Worm (Caenorhabditis elegans) whole organism, L2 larva: Measurements from ENCODE around the gene F21C10.18.

Experiments
- F13H6.1 ChIP-seq: sonication (generic microtip); optimal IDR thresholded peaks from 2 replicates; lab custom pipeline; 2016; ENCODE audit warnings: missing genetic modification characterization, missing compliant biosample characterization
- R02D3.7 ChIP-seq: fragments of 150-350 bp; optimal IDR thresholded peaks from 2 replicates; lab custom pipeline; 2014; ENCODE audit warnings: missing biosample characterization, missing genetic modification characterization
- Y55F3AM.14 ChIP-seq: fragments of 200-800 bp; sonication (Bioruptor generic); optimal IDR thresholded peaks from 2 replicates; lab custom pipeline; 2018; ENCODE audit warnings: mild to moderate bottlenecking, missing genetic modification characterization, missing compliant biosample characterization
- ZK546.5 ChIP-seq: sonication (generic microtip); optimal IDR thresholded peaks from 2 replicates; lab custom pipeline; 2017; ENCODE audit warnings: missing biosample characterization, missing genetic modification characterization
- aly-2 ChIP-seq: fragments of 150-350 bp; optimal IDR thresholded peaks from 2 replicates; lab custom pipeline; 2014; ENCODE audit warnings: missing biosample characterization, missing genetic modification characterization
- ama-1 ChIP-seq: fragments of 150-350 bp; optimal IDR thresholded peaks from 2 replicates; lab custom pipeline; 2018; ENCODE audit warnings: inconsistent platforms
- blmp-1 ChIP-seq: sonication (generic microtip); optimal IDR thresholded peaks from 2 replicates; lab custom pipeline; 2017; ENCODE audit warnings: missing genetic modification characterization, mild to moderate bottlenecking, missing compliant biosample characterization, antibody characterized with exemption, moderate library complexity; ENCODE audit not compliant: insufficient read depth
- ceh-16 ChIP-seq: fragments of 150-350 bp; optimal IDR thresholded peaks from 2 replicates; lab custom pipeline; 2014; ENCODE audit warnings: missing biosample characterization, missing genetic modification characterization
- ceh-82 ChIP-seq: fragments of 150-350 bp; optimal IDR thresholded peaks from 2 replicates; lab custom pipeline; 2014; ENCODE audit warnings: missing biosample characterization, missing genetic modification characterization
- crh-2 ChIP-seq: sonication (generic microtip); optimal IDR thresholded peaks from 2 replicates; lab custom pipeline; 2017; ENCODE audit warnings: missing biosample characterization, missing genetic modification characterization
- dmd-4 ChIP-seq: sonication (generic microtip); optimal IDR thresholded peaks from 2 replicates; lab custom pipeline; 2017; ENCODE audit warnings: missing biosample characterization, missing genetic modification characterization
- elt-1 ChIP-seq: fragments of 150-350 bp; optimal IDR thresholded peaks from 2 replicates; lab custom pipeline; 2014; ENCODE audit warnings: missing biosample characterization, missing genetic modification characterization
- elt-3 ChIP-seq: sonication (generic microtip); optimal IDR thresholded peaks from 2 replicates; lab custom pipeline; 2017; ENCODE audit warnings: missing biosample characterization, missing genetic modification characterization
- fos-1 ChIP-seq: fragments of 150-350 bp; optimal IDR thresholded peaks from 2 replicates; lab custom pipeline; 2014; ENCODE audit warnings: missing biosample characterization, missing genetic modification characterization
- gmeb-1 ChIP-seq: fragments of 150-350 bp; optimal IDR thresholded peaks from 2 replicates; lab custom pipeline; 2014; ENCODE audit warnings: missing biosample characterization, missing genetic modification characterization
- lin-11 ChIP-seq: fragments of 150-350 bp; sonication (generic microtip); optimal IDR thresholded peaks from 2 replicates; lab custom pipeline; 2014; ENCODE audit warnings: missing biosample characterization, missing genetic modification characterization, inconsistent platforms, mixed read lengths
- lin-13 ChIP-seq: fragments of 150-350 bp; optimal IDR thresholded peaks from 2 replicates; lab custom pipeline; 2014; ENCODE audit warnings: missing biosample characterization, missing genetic modification reagents, missing genetic modification characterization
- lin-39 ChIP-seq: fragments of 150-350 bp; optimal IDR thresholded peaks from 2 replicates; lab custom pipeline; 2014; ENCODE audit warnings: missing biosample characterization, missing genetic modification reagents, missing genetic modification characterization
- lsy-2 ChIP-seq, 2 experiments: fragments of 150-350 bp in 1 of 2; sonication (generic microtip) in 1 of 2; optimal IDR thresholded peaks; 2 replicates each; lab custom pipeline; 2014 to 2017; ENCODE audit warnings: missing biosample characterization in 2 of 2, missing genetic modification characterization in 2 of 2
- mab-5 ChIP-seq: fragments of 150-350 bp; optimal IDR thresholded peaks from 2 replicates; lab custom pipeline; 2014; ENCODE audit warnings: missing biosample characterization, missing genetic modification characterization
- mbf-1 ChIP-seq: sonication (generic microtip); optimal IDR thresholded peaks from 2 replicates; lab custom pipeline; 2017; ENCODE audit warnings: missing biosample characterization, missing genetic modification characterization
- mdl-1 ChIP-seq, 2 experiments: fragments of 150-350 bp in 1 of 2; sonication (generic microtip) in 1 of 2; optimal IDR thresholded peaks; 2 replicates each; lab custom pipeline; 2017; ENCODE audit warnings: missing biosample characterization in 2 of 2, missing genetic modification characterization in 2 of 2
- nhr-10 ChIP-seq: sonication (generic microtip); optimal IDR thresholded peaks from 2 replicates; lab custom pipeline; 2017; ENCODE audit warnings: missing biosample characterization, missing genetic modification characterization
- nhr-12 ChIP-seq: fragments of 150-350 bp; optimal IDR thresholded peaks from 2 replicates; lab custom pipeline; 2014; ENCODE audit warnings: missing biosample characterization, missing genetic modification characterization
- nhr-129 ChIP-seq: fragments of 150-350 bp; optimal IDR thresholded peaks from 2 replicates; lab custom pipeline; 2014; ENCODE audit warnings: missing biosample characterization, missing genetic modification characterization
- nhr-21 ChIP-seq: fragments of 150-350 bp; optimal IDR thresholded peaks from 2 replicates; lab custom pipeline; 2014; ENCODE audit warnings: missing biosample characterization, missing genetic modification characterization
- nhr-23 ChIP-seq: fragments of 150-350 bp; optimal IDR thresholded peaks from 2 replicates; lab custom pipeline; 2014; ENCODE audit warnings: missing biosample characterization, missing genetic modification reagents, missing genetic modification characterization
- nhr-237 ChIP-seq: fragments of 150-350 bp; optimal IDR thresholded peaks from 2 replicates; lab custom pipeline; 2014; ENCODE audit warnings: missing biosample characterization, missing genetic modification characterization
- nhr-25 ChIP-seq: fragments of 150-350 bp; sonication (generic microtip); optimal IDR thresholded peaks from 3 replicates; lab custom pipeline; 2014; ENCODE audit warnings: missing biosample characterization, missing genetic modification characterization
- nhr-6 ChIP-seq: fragments of 150-350 bp; optimal IDR thresholded peaks from 2 replicates; lab custom pipeline; 2014; ENCODE audit warnings: missing biosample characterization, missing genetic modification characterization
- nhr-77 ChIP-seq: fragments of 150-350 bp; optimal IDR thresholded peaks from 2 replicates; lab custom pipeline; 2014; ENCODE audit warnings: missing biosample characterization, missing genetic modification characterization
- sem-4 ChIP-seq: fragments of 150-350 bp; optimal IDR thresholded peaks from 2 replicates; lab custom pipeline; 2014; ENCODE audit warnings: missing biosample characterization, missing genetic modification reagents, missing genetic modification characterization
- skn-1 ChIP-seq: sonication (generic microtip); optimal IDR thresholded peaks from 2 replicates; lab custom pipeline; 2017; ENCODE audit warnings: missing biosample characterization, missing genetic modification characterization
- sma-3 ChIP-seq: sonication (generic microtip); optimal IDR thresholded peaks from 2 replicates; lab custom pipeline; 2016; ENCODE audit warnings: missing genetic modification reagents, missing genetic modification characterization, missing compliant biosample characterization
- sma-9 ChIP-seq, 2 experiments: fragments of 150-350 bp in 1 of 2; sonication (generic microtip) in 1 of 2; optimal IDR thresholded peaks; 2 replicates each; lab custom pipeline; 2014 to 2016; ENCODE audit warnings: missing genetic modification characterization in 2 of 2, mild to moderate bottlenecking in 1 of 2, missing biosample characterization in 1 of 2, missing compliant biosample characterization in 1 of 2, missing genetic modification reagents in 1 of 2, moderate library complexity in 1 of 2
- snpc-4 ChIP-seq: fragments of 150-350 bp; optimal IDR thresholded peaks from 2 replicates; lab custom pipeline; 2014; ENCODE audit warnings: missing biosample characterization, missing genetic modification characterization
- unc-39 ChIP-seq: fragments of 150-350 bp; optimal IDR thresholded peaks from 2 replicates; lab custom pipeline; 2014; ENCODE audit warnings: missing biosample characterization, missing genetic modification characterization
- unc-55 ChIP-seq: fragments of 150-350 bp; sonication (generic microtip); optimal IDR thresholded peaks from 3 replicates; lab custom pipeline; 2014; ENCODE audit warnings: missing biosample characterization, missing genetic modification reagents, missing genetic modification characterization
- unc-62 ChIP-seq: fragments of 150-350 bp; optimal IDR thresholded peaks from 2 replicates; lab custom pipeline; 2014; ENCODE audit warnings: missing biosample characterization, missing genetic modification reagents, missing genetic modification characterization
- zag-1 ChIP-seq: fragments of 150-350 bp; optimal IDR thresholded peaks from 2 replicates; lab custom pipeline; 2014; ENCODE audit warnings: missing biosample characterization, missing genetic modification characterization
- ztf-11 ChIP-seq: sonication (generic microtip); optimal IDR thresholded peaks from 2 replicates; lab custom pipeline; 2017; ENCODE audit warnings: missing biosample characterization, missing genetic modification characterization
- ztf-4 ChIP-seq: fragments of 150-350 bp; optimal IDR thresholded peaks from 2 replicates; lab custom pipeline; 2014; ENCODE audit warnings: missing biosample characterization, missing genetic modification characterization

The F21C10.18 gene

DNA sequence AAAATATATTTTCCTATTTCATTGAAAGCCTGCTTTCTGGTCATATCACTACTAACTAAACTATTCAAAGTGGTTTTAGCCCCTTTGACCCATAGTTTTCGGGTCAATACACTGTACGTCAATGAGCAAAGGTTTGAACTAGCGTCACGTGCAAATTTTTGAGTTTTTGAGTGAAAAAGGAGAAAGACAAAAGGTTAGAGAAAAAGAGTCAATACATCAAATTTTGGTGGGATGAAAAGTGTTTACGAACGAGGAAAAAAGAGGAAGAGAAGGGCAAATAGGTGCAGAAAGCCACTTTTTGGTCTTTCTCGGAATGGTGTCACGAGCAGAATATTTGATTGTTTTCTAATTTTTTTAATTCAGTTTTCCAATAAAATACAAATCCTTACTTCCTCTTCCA is 32.5 kb upstream of the F21C10.18 start:
- TF ChIP-seq unc-55 (peak; percentile 15), sma-9 (GFP tag; optimal IDR thresholded peaks at IDR 0.05; lab: Kevin White, UChicago) (peak; percentile 60), sma-9 (tag; optimal IDR thresholded peaks at IDR 0.05; lab: Kevin White, UChicago) (no peak), F13H6.1 (peak; percentile 38), ama-1 (lab: Kevin White, UChicago) (peak; percentile 24), gmeb-1 (tag; lab: Kevin White, UChicago) (no peak), sma-3 (no peak), nhr-129 (tag; lab: Kevin White, UChicago) (peak; percentile 54), crh-2 (tag; lab: Kevin White, UChicago) (peak; percentile 2), Y55F3AM.14 (GFP tag; lab: Kevin White, UChicago) (no peak), mdl-1 (tag; optimal IDR thresholded peaks at IDR 0.05; lab: Kevin White, UChicago) (peak; percentile 13 to 17)
- TF ChIP-seq, all 48 proteins: peak for 7

DNA sequence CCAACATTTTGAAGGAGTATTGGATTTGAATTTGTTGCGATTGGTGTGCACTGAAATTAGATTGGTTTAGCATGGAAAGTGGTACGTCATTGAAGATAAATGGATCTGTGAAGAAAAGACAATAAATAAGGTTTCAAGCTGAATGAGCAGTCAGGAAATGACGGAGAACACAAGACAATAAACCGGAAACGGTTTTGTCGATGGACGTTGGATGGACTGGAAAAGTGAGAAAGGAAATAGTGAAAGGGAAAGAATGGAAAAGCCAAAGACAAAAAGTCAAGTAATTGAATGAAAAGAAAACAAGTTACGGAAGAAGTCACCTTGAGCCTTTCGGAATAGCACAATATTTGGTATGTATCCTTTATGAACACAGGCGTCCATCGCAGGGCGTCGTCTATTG is 32.0 kb upstream of the F21C10.18 start, which contains the start of gene T27E4.7:
Gene T27E4.7 (minus strand): TSS at position 50 of the 400 bp plus-strand sequence.
- no peak for TF ChIP-seq elt-3 (tag; lab: Kevin White, UChicago)
- TF ChIP-seq ztf-11 = no peak
- no peak for TF ChIP-seq sma-3
- no peak for TF ChIP-seq nhr-237
- no peak for TF ChIP-seq nhr-77 (tag; lab: Kevin White, UChicago)
- TF ChIP-seq ztf-4 = no peak
- TF ChIP-seq lsy-2 (tag; optimal IDR thresholded peaks at IDR 0.05; lab: Kevin White, UChicago) = no peak
- TF ChIP-seq F13H6.1 = no peak
- no peak for TF ChIP-seq blmp-1
- no peak for TF ChIP-seq nhr-25 (tag; lab: Kevin White, UChicago)
- no peak for TF ChIP-seq sma-9 (GFP tag; optimal IDR thresholded peaks at IDR 0.05; lab: Kevin White, UChicago)
- TF ChIP-seq sma-9 (tag; optimal IDR thresholded peaks at IDR 0.05; lab: Kevin White, UChicago) = no peak
- TF ChIP-seq ama-1 (lab: Kevin White, UChicago) = no peak
- TF ChIP-seq mdl-1 (tag; optimal IDR thresholded peaks at IDR 0.05; lab: Kevin White, UChicago) = no peak
- TF ChIP-seq unc-39 = no peak
- TF ChIP-seq aly-2 (tag; lab: Kevin White, UChicago) = no peak
- no peak for TF ChIP-seq elt-1 (tag; lab: Kevin White, UChicago)
- no peak for TF ChIP-seq R02D3.7 (tag; lab: Kevin White, UChicago)
- no peak for TF ChIP-seq mbf-1 (tag; lab: Kevin White, UChicago)

DNA sequence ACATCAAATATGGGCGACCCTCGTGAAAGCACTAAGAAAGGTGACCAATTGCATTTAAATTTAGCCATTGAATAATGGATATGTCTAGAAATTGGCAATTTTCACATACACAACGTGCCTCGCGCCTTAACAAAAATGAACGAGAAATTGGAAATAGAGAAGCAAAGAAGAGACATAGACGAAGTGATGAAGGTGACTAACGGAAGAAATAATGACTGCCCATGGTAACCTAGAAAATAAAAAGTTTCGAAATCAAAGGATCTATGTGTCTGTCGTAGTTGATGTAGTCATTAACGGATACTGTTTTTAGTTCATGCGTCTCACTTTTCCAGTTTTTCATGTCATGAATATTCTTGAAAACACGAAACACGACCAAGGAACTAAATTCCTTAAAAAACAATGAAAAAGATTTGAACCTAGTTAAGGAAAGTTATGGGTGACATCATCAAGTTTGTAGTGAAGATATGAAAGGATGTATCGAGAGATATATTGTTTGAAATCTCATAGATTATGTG is 30.2 kb upstream of the F21C10.18 start:
- TF ChIP-seq R02D3.7 (tag; lab: Kevin White, UChicago) = no peak
- TF ChIP-seq ceh-16 (tag; lab: Kevin White, UChicago) = no peak
- no peak for TF ChIP-seq unc-55
- no peak for TF ChIP-seq nhr-10 (tag; lab: Kevin White, UChicago)
- TF ChIP-seq nhr-25 (tag; lab: Kevin White, UChicago) = peak; percentile 6

DNA sequence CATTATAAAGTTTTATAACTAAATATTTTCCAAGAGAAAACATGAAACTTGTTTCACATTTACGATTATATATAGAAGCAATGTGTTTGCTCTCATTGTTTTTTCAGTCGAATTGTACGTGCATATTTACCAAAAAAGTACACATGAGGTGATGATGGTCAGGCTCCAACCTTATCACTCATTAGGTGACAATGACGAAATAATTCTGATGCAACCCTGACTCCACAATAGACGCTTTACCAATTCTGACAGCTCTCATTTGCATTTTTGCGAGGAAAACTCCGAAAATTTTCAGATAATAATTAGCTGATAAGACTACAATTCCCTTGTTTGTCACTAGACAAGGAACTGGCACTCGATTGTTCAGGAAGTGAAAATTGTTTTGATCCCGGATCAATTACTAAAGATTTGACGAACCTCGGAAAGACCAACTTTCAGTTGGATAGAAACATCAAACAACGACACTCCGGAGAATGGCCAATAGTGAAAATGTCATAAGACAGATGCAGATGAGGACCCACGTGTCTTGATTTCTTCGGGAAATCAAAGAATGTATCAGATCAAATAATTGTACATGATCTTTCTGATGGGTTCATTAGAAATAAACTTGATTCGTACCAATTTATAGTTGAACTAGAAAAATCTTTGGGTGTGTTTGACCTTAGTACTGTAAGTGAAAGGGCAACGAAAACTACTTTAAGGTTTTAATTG is 29.3 kb upstream of the F21C10.18 start:
- peak in 1 of 2 experiments; percentile 10 for TF ChIP-seq mdl-1 (tag; optimal IDR thresholded peaks at IDR 0.05; lab: Kevin White, UChicago)
- no peak for TF ChIP-seq nhr-23
- peak; percentile 83 for TF ChIP-seq fos-1 (tag; lab: Kevin White, UChicago)
- no peak for TF ChIP-seq unc-62 (GFP tag; lab: Kevin White, UChicago)
- TF ChIP-seq zag-1 (tag; lab: Kevin White, UChicago) = no peak
- TF ChIP-seq snpc-4 (tag; lab: Kevin White, UChicago) = no peak
- TF ChIP-seq ceh-82 (tag; lab: Kevin White, UChicago) = no peak
- no peak for TF ChIP-seq ztf-4
- no peak for TF ChIP-seq unc-39
- TF ChIP-seq sem-4 (tag; lab: Kevin White, UChicago) = no peak
- TF ChIP-seq crh-2 (tag; lab: Kevin White, UChicago) = peak; percentile 9
- TF ChIP-seq mbf-1 (tag; lab: Kevin White, UChicago) = no peak
- peak; percentile 18 for TF ChIP-seq gmeb-1 (tag; lab: Kevin White, UChicago)
- no peak for TF ChIP-seq dmd-4 (tag; lab: Kevin White, UChicago)
- no peak for TF ChIP-seq aly-2 (tag; lab: Kevin White, UChicago)
- no peak for TF ChIP-seq nhr-77 (tag; lab: Kevin White, UChicago)
- peak; percentile 57 for TF ChIP-seq F13H6.1
- TF ChIP-seq ZK546.5 (tag; lab: Kevin White, UChicago) = no peak
- no peak for TF ChIP-seq elt-3 (tag; lab: Kevin White, UChicago)
- TF ChIP-seq sma-9 (GFP tag; optimal IDR thresholded peaks at IDR 0.05; lab: Kevin White, UChicago) = peak; percentile 48
- no peak for TF ChIP-seq sma-9 (tag; optimal IDR thresholded peaks at IDR 0.05; lab: Kevin White, UChicago)
- no peak for TF ChIP-seq lin-39 (tag; lab: Kevin White, UChicago)
- TF ChIP-seq mab-5 (tag; lab: Kevin White, UChicago) = no peak
- no peak for TF ChIP-seq lsy-2 (tag; optimal IDR thresholded peaks at IDR 0.05; lab: Kevin White, UChicago)
- peak; percentile 42 for TF ChIP-seq skn-1 (tag; lab: Kevin White, UChicago)
- no peak for TF ChIP-seq unc-55
- no peak for TF ChIP-seq lin-13 (GFP tag; lab: Kevin White, UChicago)
- no peak for TF ChIP-seq ztf-11
- TF ChIP-seq nhr-12 = no peak
- TF ChIP-seq nhr-21 (tag; lab: Kevin White, UChicago) = peak; percentile 5
- no peak for TF ChIP-seq nhr-6 (tag; lab: Kevin White, UChicago)
- no peak for TF ChIP-seq ceh-16 (tag; lab: Kevin White, UChicago)
- no peak for TF ChIP-seq Y55F3AM.14 (GFP tag; lab: Kevin White, UChicago)
- no peak for TF ChIP-seq ama-1 (lab: Kevin White, UChicago)
- TF ChIP-seq lin-11 (tag; lab: Kevin White, UChicago) = no peak
- peak; percentile 64 for TF ChIP-seq nhr-129 (tag; lab: Kevin White, UChicago)
